Worm (Caenorhabditis elegans): Measurements from ENCODE around the gene flap-1.

ce11 chrIII:6891560-6891959, 37.1 kb downstream of the flap-1 start, which contains the start of gene K04C2.5:
- TF ChIP-seq R02D3.7 (tag; optimal IDR thresholded peaks at IDR 0.05): no peak
- TF ChIP-seq snpc-4 (tag; optimal IDR thresholded peaks at IDR 0.05): no peak
- no peak for TF ChIP-seq aly-2 (tag; optimal IDR thresholded peaks at IDR 0.05)
- no peak for TF ChIP-seq blmp-1 (tag; optimal IDR thresholded peaks at IDR 0.05; ENCODE audit: insufficient read depth)
- TF ChIP-seq nhr-77 (tag; optimal IDR thresholded peaks at IDR 0.05): no peak
- TF ChIP-seq unc-62 (GFP tag; optimal IDR thresholded peaks at IDR 0.05): no peak
- TF ChIP-seq nhr-237 (tag; optimal IDR thresholded peaks at IDR 0.05): no peak
- no peak for TF ChIP-seq zag-1 (tag; optimal IDR thresholded peaks at IDR 0.05)
- no peak for TF ChIP-seq lin-39 (tag; optimal IDR thresholded peaks at IDR 0.05)
- TF ChIP-seq nhr-12 (tag; optimal IDR thresholded peaks at IDR 0.05): no peak
